Worm (Caenorhabditis elegans) whole organism, L2 larva: ENCODE results near the gene sdz-19.
A peak's percentile ranks its signal among the peaks of the same experiment; 100 is the strongest.

Source experiments
- C34F6.9 ChIP-seq: fragments of 150-350 bp; optimal IDR thresholded peaks from 2 replicates; lab custom pipeline; 2014; ENCODE audit warnings: missing biosample characterization, missing genetic modification characterization
- F13H6.1 ChIP-seq: sonication (generic microtip); optimal IDR thresholded peaks from 2 replicates; lab custom pipeline; 2016; ENCODE audit warnings: missing genetic modification characterization, missing compliant biosample characterization
- Y55F3AM.14 ChIP-seq: fragments of 200-800 bp; sonication (Bioruptor generic); optimal IDR thresholded peaks from 2 replicates; lab custom pipeline; 2018; ENCODE audit warnings: mild to moderate bottlenecking, missing genetic modification characterization, missing compliant biosample characterization
- ZK546.5 ChIP-seq: sonication (generic microtip); optimal IDR thresholded peaks from 2 replicates; lab custom pipeline; 2017; ENCODE audit warnings: missing biosample characterization, missing genetic modification characterization
- aly-2 ChIP-seq: fragments of 150-350 bp; optimal IDR thresholded peaks from 2 replicates; lab custom pipeline; 2014; ENCODE audit warnings: missing biosample characterization, missing genetic modification characterization
- ama-1 ChIP-seq: fragments of 150-350 bp; optimal IDR thresholded peaks from 2 replicates; lab custom pipeline; 2018; ENCODE audit warnings: inconsistent platforms
- blmp-1 ChIP-seq: sonication (generic microtip); optimal IDR thresholded peaks from 2 replicates; lab custom pipeline; 2017; ENCODE audit warnings: missing genetic modification characterization, mild to moderate bottlenecking, missing compliant biosample characterization, antibody characterized with exemption, moderate library complexity; ENCODE audit not compliant: insufficient read depth
- ceh-16 ChIP-seq: fragments of 150-350 bp; optimal IDR thresholded peaks from 2 replicates; lab custom pipeline; 2014; ENCODE audit warnings: missing biosample characterization, missing genetic modification characterization
- crh-2 ChIP-seq: sonication (generic microtip); optimal IDR thresholded peaks from 2 replicates; lab custom pipeline; 2017; ENCODE audit warnings: missing biosample characterization, missing genetic modification characterization
- dmd-4 ChIP-seq: sonication (generic microtip); optimal IDR thresholded peaks from 2 replicates; lab custom pipeline; 2017; ENCODE audit warnings: missing biosample characterization, missing genetic modification characterization
- egl-27 ChIP-seq: sonication (generic microtip); optimal IDR thresholded peaks from 3 replicates; lab custom pipeline; 2017; ENCODE audit warnings: missing biosample characterization, missing genetic modification reagents, missing genetic modification characterization
- elt-1 ChIP-seq: fragments of 150-350 bp; optimal IDR thresholded peaks from 2 replicates; lab custom pipeline; 2014; ENCODE audit warnings: missing biosample characterization, missing genetic modification characterization
- fos-1 ChIP-seq: fragments of 150-350 bp; optimal IDR thresholded peaks from 2 replicates; lab custom pipeline; 2014; ENCODE audit warnings: missing biosample characterization, missing genetic modification characterization
- lin-11 ChIP-seq: fragments of 150-350 bp; sonication (generic microtip); optimal IDR thresholded peaks from 2 replicates; lab custom pipeline; 2014; ENCODE audit warnings: missing biosample characterization, missing genetic modification characterization, inconsistent platforms, mixed read lengths
- lin-39 ChIP-seq: fragments of 150-350 bp; optimal IDR thresholded peaks from 2 replicates; lab custom pipeline; 2014; ENCODE audit warnings: missing biosample characterization, missing genetic modification reagents, missing genetic modification characterization
- lsy-2 ChIP-seq, 2 experiments: fragments of 150-350 bp in 1 of 2; sonication (generic microtip) in 1 of 2; optimal IDR thresholded peaks; 2 replicates each; lab custom pipeline; 2014 to 2017; ENCODE audit warnings: missing biosample characterization in 2 of 2, missing genetic modification characterization in 2 of 2
- mdl-1 ChIP-seq, 2 experiments: fragments of 150-350 bp in 1 of 2; sonication (generic microtip) in 1 of 2; optimal IDR thresholded peaks; 2 replicates each; lab custom pipeline; 2017; ENCODE audit warnings: missing biosample characterization in 2 of 2, missing genetic modification characterization in 2 of 2
- nhr-10 ChIP-seq: sonication (generic microtip); optimal IDR thresholded peaks from 2 replicates; lab custom pipeline; 2017; ENCODE audit warnings: missing biosample characterization, missing genetic modification characterization
- nhr-129 ChIP-seq: fragments of 150-350 bp; optimal IDR thresholded peaks from 2 replicates; lab custom pipeline; 2014; ENCODE audit warnings: missing biosample characterization, missing genetic modification characterization
- nhr-23 ChIP-seq: fragments of 150-350 bp; optimal IDR thresholded peaks from 2 replicates; lab custom pipeline; 2014; ENCODE audit warnings: missing biosample characterization, missing genetic modification reagents, missing genetic modification characterization
- nhr-237 ChIP-seq: fragments of 150-350 bp; optimal IDR thresholded peaks from 2 replicates; lab custom pipeline; 2014; ENCODE audit warnings: missing biosample characterization, missing genetic modification characterization
- nhr-25 ChIP-seq: fragments of 150-350 bp; sonication (generic microtip); optimal IDR thresholded peaks from 3 replicates; lab custom pipeline; 2014; ENCODE audit warnings: missing biosample characterization, missing genetic modification characterization
- nhr-6 ChIP-seq: fragments of 150-350 bp; optimal IDR thresholded peaks from 2 replicates; lab custom pipeline; 2014; ENCODE audit warnings: missing biosample characterization, missing genetic modification characterization
- nhr-77 ChIP-seq: fragments of 150-350 bp; optimal IDR thresholded peaks from 2 replicates; lab custom pipeline; 2014; ENCODE audit warnings: missing biosample characterization, missing genetic modification characterization
- peb-1 ChIP-seq: fragments of 150-350 bp; optimal IDR thresholded peaks from 2 replicates; lab custom pipeline; 2014; ENCODE audit warnings: missing biosample characterization, missing genetic modification characterization
- skn-1 ChIP-seq: sonication (generic microtip); optimal IDR thresholded peaks from 2 replicates; lab custom pipeline; 2017; ENCODE audit warnings: missing biosample characterization, missing genetic modification characterization
- sma-3 ChIP-seq: sonication (generic microtip); optimal IDR thresholded peaks from 2 replicates; lab custom pipeline; 2016; ENCODE audit warnings: missing genetic modification reagents, missing genetic modification characterization, missing compliant biosample characterization
- sma-9 ChIP-seq, 2 experiments: fragments of 150-350 bp in 1 of 2; sonication (generic microtip) in 1 of 2; optimal IDR thresholded peaks; 2 replicates each; lab custom pipeline; 2014 to 2016; ENCODE audit warnings: missing genetic modification characterization in 2 of 2, mild to moderate bottlenecking in 1 of 2, missing biosample characterization in 1 of 2, missing compliant biosample characterization in 1 of 2, missing genetic modification reagents in 1 of 2, moderate library complexity in 1 of 2
- unc-39 ChIP-seq: fragments of 150-350 bp; optimal IDR thresholded peaks from 2 replicates; lab custom pipeline; 2014; ENCODE audit warnings: missing biosample characterization, missing genetic modification characterization
- unc-55 ChIP-seq: fragments of 150-350 bp; sonication (generic microtip); optimal IDR thresholded peaks from 3 replicates; lab custom pipeline; 2014; ENCODE audit warnings: missing biosample characterization, missing genetic modification reagents, missing genetic modification characterization
- unc-62 ChIP-seq: fragments of 150-350 bp; optimal IDR thresholded peaks from 2 replicates; lab custom pipeline; 2014; ENCODE audit warnings: missing biosample characterization, missing genetic modification reagents, missing genetic modification characterization
- zag-1 ChIP-seq: fragments of 150-350 bp; optimal IDR thresholded peaks from 2 replicates; lab custom pipeline; 2014; ENCODE audit warnings: missing biosample characterization, missing genetic modification characterization
- ztf-11 ChIP-seq: sonication (generic microtip); optimal IDR thresholded peaks from 2 replicates; lab custom pipeline; 2017; ENCODE audit warnings: missing biosample characterization, missing genetic modification characterization
- ztf-4 ChIP-seq: fragments of 150-350 bp; optimal IDR thresholded peaks from 2 replicates; lab custom pipeline; 2014; ENCODE audit warnings: missing biosample characterization, missing genetic modification characterization

Gene sdz-19

DNA sequence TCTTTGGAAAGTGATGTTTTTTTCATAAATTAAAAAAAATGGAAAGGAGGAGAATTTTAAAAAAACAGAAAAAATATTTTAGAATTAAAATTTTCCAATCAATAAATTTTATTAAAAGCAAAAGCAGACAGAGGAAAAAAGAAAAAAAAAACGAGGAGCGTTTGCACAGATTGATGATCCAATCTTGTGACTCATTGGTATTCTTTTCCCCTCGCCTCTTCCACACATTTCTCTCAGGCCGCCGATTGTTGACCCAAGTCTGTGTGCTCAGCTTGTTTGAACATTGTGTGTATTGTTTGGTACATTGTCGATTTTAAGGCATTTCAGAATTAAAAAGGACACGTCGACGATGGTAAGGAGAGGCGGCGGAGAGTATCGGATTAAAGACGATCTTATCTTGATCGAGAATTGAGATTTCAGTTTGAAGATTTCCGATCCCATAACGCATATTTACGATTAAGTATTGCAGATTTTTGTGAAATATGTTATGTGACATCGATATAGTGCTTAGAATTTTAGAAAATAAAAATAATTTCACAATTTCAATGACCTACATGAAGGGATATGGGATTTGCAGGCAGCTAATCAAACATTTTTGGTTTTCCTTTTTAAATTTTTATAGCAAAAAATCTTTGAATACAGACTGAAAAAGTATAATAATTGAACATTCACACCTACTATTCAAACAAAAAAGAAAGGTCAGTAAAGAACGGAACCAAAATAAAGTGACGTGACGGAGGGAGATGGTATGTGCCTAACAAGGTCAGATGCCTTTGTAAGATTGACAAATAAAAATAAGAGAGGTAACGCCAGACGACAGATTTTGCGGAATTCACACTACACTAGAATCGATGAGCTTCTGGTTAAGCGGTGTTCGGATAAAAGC, 12.7 kb upstream of the sdz-19 start (continued):
- no peak for TF ChIP-seq ZK546.5

DNA sequence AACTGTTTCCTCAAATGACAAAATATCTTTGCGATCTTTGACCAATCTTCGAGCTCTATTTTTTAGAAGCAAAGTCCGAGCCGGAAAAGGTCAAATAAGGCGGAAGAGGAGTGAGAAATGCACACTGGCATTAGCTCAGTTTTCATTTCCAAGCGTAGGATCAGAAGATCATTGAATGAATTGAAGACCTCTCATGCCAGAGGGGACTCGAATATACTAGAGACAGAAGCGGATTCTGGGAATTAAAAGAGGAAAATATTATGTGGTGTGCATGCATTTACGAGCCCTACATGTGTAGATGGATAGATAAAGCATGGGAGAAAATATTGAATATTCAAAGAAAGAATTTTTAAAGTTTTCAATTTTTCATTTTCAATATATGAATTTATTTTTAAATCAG, 10.3 kb upstream of the sdz-19 start:
- TF ChIP-seq unc-39 (tag; lab: Kevin White, UChicago) (no peak), skn-1 (tag; lab: Kevin White, UChicago) (no peak), fos-1 (tag; lab: Kevin White, UChicago) (no peak), nhr-77 (tag; lab: Kevin White, UChicago) (no peak), nhr-237 (tag; lab: Kevin White, UChicago) (no peak), blmp-1 (tag; lab: Kevin White, UChicago) (no peak), lsy-2 (tag; optimal IDR thresholded peaks at IDR 0.05; lab: Kevin White, UChicago) (peak in 1 of 2 experiments; percentile 34), unc-62 (GFP tag; lab: Kevin White, UChicago) (no peak), lin-11 (tag; lab: Kevin White, UChicago) (no peak), nhr-10 (no peak), unc-55 (peak; percentile 13), ztf-11 (tag; lab: Kevin White, UChicago) (no peak), nhr-25 (tag; lab: Kevin White, UChicago) (no peak), zag-1 (tag; lab: Kevin White, UChicago) (no peak), aly-2 (tag; lab: Kevin White, UChicago) (no peak), nhr-129 (tag; lab: Kevin White, UChicago) (no peak), Y55F3AM.14 (no peak), nhr-6 (tag; lab: Kevin White, UChicago) (peak; percentile 9), sma-3 (GFP tag; lab: Kevin White, UChicago) (no peak), mdl-1 (tag; optimal IDR thresholded peaks at IDR 0.05; lab: Kevin White, UChicago) (no peak), C34F6.9 (tag; lab: Kevin White, UChicago) (peak; percentile 2), crh-2 (tag; lab: Kevin White, UChicago) (peak; percentile 16), lin-39 (tag; lab: Kevin White, UChicago) (no peak)

DNA sequence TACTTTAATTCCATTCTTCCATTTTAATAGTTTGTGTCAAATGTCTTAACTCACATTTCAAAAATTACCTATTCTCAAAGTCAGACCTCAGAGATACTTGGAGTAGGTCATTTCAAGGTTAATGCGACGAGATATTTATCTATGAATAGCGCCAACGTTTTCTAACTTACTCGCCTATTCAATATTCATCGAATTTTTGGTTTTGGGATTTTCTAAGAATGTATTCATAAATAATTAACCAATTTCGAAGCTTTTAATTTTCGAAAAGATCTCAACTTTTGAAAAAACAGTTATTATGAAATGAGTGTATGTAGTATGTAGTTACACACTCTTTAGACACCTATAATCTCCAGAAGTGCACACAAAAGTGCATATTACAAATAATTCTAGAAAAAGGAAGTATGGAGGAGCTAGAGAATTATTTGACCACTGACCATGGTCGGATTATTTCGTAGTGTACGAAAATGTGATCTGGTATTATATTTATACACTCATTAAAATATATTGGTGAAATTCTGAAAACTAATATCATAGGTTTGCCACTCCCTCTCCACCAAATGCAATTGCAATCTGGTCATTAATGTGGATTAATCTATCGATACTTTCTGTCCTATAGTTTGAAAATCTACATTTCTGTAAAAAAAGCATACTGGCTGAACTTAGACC, 9.5 kb upstream of the sdz-19 start:
- TF ChIP-seq unc-55: peak; percentile 55
- TF ChIP-seq crh-2 (tag; lab: Kevin White, UChicago): peak; percentile 7
- TF ChIP-seq C34F6.9 (tag; lab: Kevin White, UChicago): peak; percentile 13
- TF ChIP-seq Y55F3AM.14: no peak
- TF ChIP-seq, all 48 proteins: peak for 3

DNA sequence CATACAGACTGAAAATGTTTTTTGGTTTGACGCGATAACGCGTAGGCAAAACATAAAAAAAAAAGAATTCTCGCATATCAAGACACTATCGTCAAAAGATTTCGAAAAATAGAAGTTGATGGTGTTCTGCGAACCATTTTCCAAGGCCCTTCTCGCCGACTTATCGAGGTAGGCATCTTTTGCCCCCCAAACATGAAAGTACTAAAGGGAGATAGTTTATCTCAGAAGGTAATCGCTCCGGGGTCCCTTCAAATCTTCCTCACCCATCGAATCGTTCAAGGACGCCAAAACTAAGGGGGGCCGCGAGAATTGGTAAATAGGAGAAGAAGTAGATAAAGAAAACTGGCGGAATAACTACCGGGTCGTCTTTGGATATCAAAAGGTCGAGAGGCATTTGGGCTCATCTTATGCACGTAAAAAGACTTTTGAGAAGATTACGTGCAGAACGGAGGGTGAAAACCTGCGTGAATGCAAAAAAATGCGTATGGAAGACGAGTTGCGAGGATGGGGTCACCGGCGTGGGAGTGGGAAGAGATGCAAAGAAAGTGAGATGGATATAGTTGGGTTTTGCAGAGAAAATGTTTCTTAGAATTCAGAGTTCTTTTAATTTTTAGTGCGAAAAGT, 8.4 kb upstream of the sdz-19 start:
- TF ChIP-seq lsy-2 (tag; optimal IDR thresholded peaks at IDR 0.05; lab: Kevin White, UChicago) (no peak), lin-39 (tag; lab: Kevin White, UChicago) (no peak), nhr-25 (tag; lab: Kevin White, UChicago) (peak; percentile 80), nhr-77 (tag; lab: Kevin White, UChicago) (no peak), sma-3 (GFP tag; lab: Kevin White, UChicago) (no peak), nhr-129 (tag; lab: Kevin White, UChicago) (no peak), ztf-11 (tag; lab: Kevin White, UChicago) (no peak), crh-2 (tag; lab: Kevin White, UChicago) (no peak), zag-1 (tag; lab: Kevin White, UChicago) (no peak), lin-11 (tag; lab: Kevin White, UChicago) (peak; percentile 3), ceh-16 (tag; lab: Kevin White, UChicago) (peak; percentile 91), ama-1 (lab: Kevin White, UChicago) (no peak), dmd-4 (tag; lab: Kevin White, UChicago) (no peak), peb-1 (no peak), ZK546.5 (no peak), sma-9 (GFP tag; optimal IDR thresholded peaks at IDR 0.05; lab: Kevin White, UChicago) (peak; percentile 76), sma-9 (tag; optimal IDR thresholded peaks at IDR 0.05; lab: Kevin White, UChicago) (no peak), ztf-4 (tag; lab: Kevin White, UChicago) (no peak), elt-1 (tag; lab: Kevin White, UChicago) (peak; percentile 94), nhr-23 (peak; percentile 93), nhr-237 (tag; lab: Kevin White, UChicago) (no peak), Y55F3AM.14 (no peak), nhr-6 (tag; lab: Kevin White, UChicago) (no peak), egl-27 (no peak), F13H6.1 (tag; lab: Kevin White, UChicago) (no peak)
